Worm (Caenorhabditis elegans) whole organism, young adult: ENCODE results near the gene C44C10.12.

ENCODE experiments used
- C17E4.6 ChIP-seq: fragments of 200-800 bp; sonication (Bioruptor generic); IDR thresholded peaks from 2 replicates; pipeline ENCODE4 v1.3.6; 2022; ENCODE audit warnings: missing genetic modification reagents, missing genetic modification characterization, missing compliant biosample characterization
- F57A8.1 ChIP-seq: fragments of 200-800 bp; sonication (Bioruptor generic); optimal IDR thresholded peaks from 2 replicates; lab custom pipeline; 2018; ENCODE audit warnings: mild to moderate bottlenecking, missing genetic modification characterization, moderate library complexity, missing compliant biosample characterization
- ama-1 ChIP-seq, 3 experiments: fragments of 150-350 bp in 1 of 3; sonication (generic microtip) in 2 of 3; optimal IDR thresholded peaks; 2 replicates each; lab custom pipeline; 2014 to 2018; ENCODE audit warnings: missing biosample characterization in 2 of 3, missing genetic modification characterization in 2 of 3, missing genetic modification reagents in 2 of 3
- aptf-2 ChIP-seq: fragments of 200-800 bp; sonication (Bioruptor generic); conservative IDR thresholded peaks from 2 replicates; pipeline ENCODE4 v1.3.6; 2022; ENCODE audit warnings: missing genetic modification reagents, missing genetic modification characterization, missing compliant biosample characterization
- attf-3 ChIP-seq: fragments of 200-800 bp; sonication (Bioruptor generic); conservative IDR thresholded peaks from 2 replicates; pipeline ENCODE4 v1.3.6; 2022; ENCODE audit warnings: missing genetic modification reagents, missing genetic modification characterization, missing compliant biosample characterization
- attf-6 ChIP-seq: fragments of 200-800 bp; sonication (Bioruptor generic); IDR thresholded peaks from 2 replicates; pipeline ENCODE4 v1.3.6; 2022; ENCODE audit warnings: missing genetic modification reagents, missing genetic modification characterization, missing compliant biosample characterization
- dox-1 ChIP-seq: fragments of 200-800 bp; sonication (Bioruptor generic); IDR thresholded peaks from 2 replicates; pipeline ENCODE4 v1.3.6; 2022; ENCODE audit warnings: missing genetic modification reagents, missing genetic modification characterization, missing compliant biosample characterization
- efl-1 ChIP-seq: fragments of 150-350 bp; optimal IDR thresholded peaks from 2 replicates; lab custom pipeline; 2014; ENCODE audit warnings: missing biosample characterization, missing genetic modification reagents, missing genetic modification characterization
- ets-4 ChIP-seq: fragments of 200-800 bp; sonication (Bioruptor generic); optimal IDR thresholded peaks from 2 replicates; lab custom pipeline; 2018; ENCODE audit warnings: mild to moderate bottlenecking, missing genetic modification characterization, missing compliant biosample characterization
- tbx-9 ChIP-seq: sonication (generic microtip); optimal IDR thresholded peaks from 2 replicates; lab custom pipeline; 2016; ENCODE audit warnings: borderline replicate concordance, missing genetic modification characterization, inconsistent platforms, missing compliant biosample characterization
- unc-62 ChIP-seq: fragments of 150-350 bp; optimal IDR thresholded peaks from 2 replicates; lab custom pipeline; 2014; ENCODE audit warnings: missing biosample characterization, missing genetic modification reagents, missing genetic modification characterization

DNA sequence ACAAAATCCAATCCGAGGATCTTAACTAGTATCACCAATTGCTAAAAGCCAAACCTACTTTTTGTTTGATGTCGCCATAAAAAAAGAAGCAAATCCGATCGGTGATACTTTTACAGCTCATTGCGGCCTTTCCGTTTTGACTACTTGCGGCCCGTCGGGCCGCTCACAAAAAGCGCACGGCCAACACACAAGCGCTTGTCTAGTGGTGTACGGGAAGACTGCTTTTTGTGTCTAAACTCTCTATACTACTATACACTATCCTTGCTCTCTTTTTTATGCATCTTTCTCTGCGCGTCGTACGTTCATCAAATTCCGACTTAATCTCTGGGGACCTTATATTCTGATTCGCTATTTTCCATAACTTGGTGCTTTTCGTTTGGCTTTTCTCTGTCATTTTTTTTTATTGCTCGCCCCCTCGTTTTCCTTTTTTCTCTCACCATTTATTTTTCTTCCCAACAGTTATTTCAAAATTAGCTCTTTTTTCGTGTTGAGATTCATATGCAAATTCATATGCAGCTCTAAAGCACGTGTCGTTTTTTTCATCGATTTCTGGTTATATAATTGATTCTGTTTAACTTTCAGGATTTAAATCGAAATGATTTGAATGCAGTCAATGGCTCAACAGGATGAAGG, 30.1 kb upstream of the C44C10.12 start, which contains the start of gene noca-2:
- TF ChIP-seq unc-62 (GFP tag; lab: Kevin White, UChicago): no peak
- no peak for TF ChIP-seq F57A8.1 (GFP tag; lab: Kevin White, UChicago)
- no peak for TF ChIP-seq ets-4 (GFP tag; lab: Kevin White, UChicago)
- TF ChIP-seq ama-1 (optimal IDR thresholded peaks at IDR 0.05; lab: Kevin White, UChicago): no peak
- no peak for TF ChIP-seq ama-1 (GFP tag; optimal IDR thresholded peaks at IDR 0.05; lab: Kevin White, UChicago)
- no peak for TF ChIP-seq dox-1
- TF ChIP-seq C17E4.6 (GFP tag; lab: Robert Waterston, UW): no peak
- TF ChIP-seq efl-1 (GFP tag; lab: Kevin White, UChicago): no peak
- no peak for TF ChIP-seq aptf-2 (GFP tag; lab: Robert Waterston, UW)
- no peak for TF ChIP-seq tbx-9 (tag; lab: Kevin White, UChicago)
- TF ChIP-seq attf-6 (GFP tag; lab: Robert Waterston, UW): no peak
- no peak for TF ChIP-seq attf-3
